Fruit fly (Drosophila melanogaster) whole organism, embryonic: ENCODE data around the gene TBC1d7.

Source experiments
- Aef1 ChIP-seq: fragments of 200-800 bp; sonication (Bioruptor generic); IDR thresholded peaks from 3 replicates; pipeline ENCODE4 v1.3.6; 2022; ENCODE audit warnings: missing biosample characterization, missing genetic modification characterization
- Blimp-1 ChIP-seq: fragments of 200-800 bp; sonication (Bioruptor generic); optimal IDR thresholded peaks from 3 replicates; lab custom pipeline; 2018; ENCODE audit warnings: missing biosample characterization, missing genetic modification characterization, mild to moderate bottlenecking, moderate library complexity, missing genetic modification reagents
- C15 ChIP-seq: fragments of 200-800 bp; sonication (Bioruptor generic); IDR thresholded peaks from 3 replicates; pipeline ENCODE4 v1.3.6; 2022; ENCODE audit warnings: missing biosample characterization, missing genetic modification characterization
- CG11085 ChIP-seq: fragments of 200-800 bp; sonication (Bioruptor generic); IDR thresholded peaks from 2 replicates; pipeline ENCODE4 v1.3.6; 2022; ENCODE audit warnings: missing biosample characterization, missing genetic modification characterization
- CG11504 ChIP-seq: fragments of 200-800 bp; sonication (Bioruptor generic); optimal IDR thresholded peaks from 3 replicates; lab custom pipeline; 2019; ENCODE audit warnings: missing biosample characterization, mild to moderate bottlenecking, missing genetic modification characterization, moderate library complexity
- CG11560 ChIP-seq: fragments of 200-800 bp; sonication (Bioruptor generic); IDR thresholded peaks from 3 replicates; pipeline ENCODE4 v1.3.6; 2022; ENCODE audit warnings: missing biosample characterization, missing genetic modification characterization
- CG11723 ChIP-seq: fragments of 200-800 bp; sonication (Bioruptor generic); optimal IDR thresholded peaks from 2 replicates; lab custom pipeline; 2017; ENCODE audit warnings: missing biosample characterization, mild to moderate bottlenecking, missing genetic modification characterization
- CG14050 ChIP-seq: fragments of 200-800 bp; sonication (Bioruptor generic); IDR thresholded peaks from 3 replicates; pipeline ENCODE4 v1.3.6; 2022; ENCODE audit warnings: missing biosample characterization, missing genetic modification characterization
- CG1602 ChIP-seq: fragments of 200-800 bp; sonication (Bioruptor generic); optimal IDR thresholded peaks from 3 replicates; lab custom pipeline; 2016; ENCODE audit warnings: missing biosample characterization, missing genetic modification characterization
- CG17568 ChIP-seq: fragments of 200-800 bp; sonication (Bioruptor generic); optimal IDR thresholded peaks from 2 replicates; lab custom pipeline; 2018; ENCODE audit warnings: missing biosample characterization, mild to moderate bottlenecking, missing genetic modification characterization, moderate library complexity
- CG2199 ChIP-seq: fragments of 200-800 bp; sonication (Bioruptor generic); IDR thresholded peaks from 3 replicates; pipeline ENCODE4 v1.3.6; 2022; ENCODE audit warnings: missing biosample characterization, missing genetic modification characterization
- CG2875 ChIP-seq: fragments of 200-800 bp; sonication (Bioruptor generic); optimal IDR thresholded peaks from 2 replicates; lab custom pipeline; 2017; ENCODE audit warnings: missing biosample characterization, mild to moderate bottlenecking, missing genetic modification characterization, missing genetic modification reagents
- CG32532 ChIP-seq: fragments of 200-800 bp; sonication (Bioruptor generic); IDR thresholded peaks from 2 replicates; pipeline ENCODE4 v1.3.6; 2022; ENCODE audit warnings: missing biosample characterization, missing genetic modification characterization
- CG4404 ChIP-seq: fragments of 200-800 bp; sonication (Bioruptor generic); IDR thresholded peaks from 2 replicates; pipeline ENCODE4 v1.3.6; 2022; ENCODE audit warnings: missing biosample characterization, missing genetic modification characterization
- CG7987 ChIP-seq: fragments of 200-800 bp; sonication (Bioruptor generic); optimal IDR thresholded peaks from 2 replicates; lab custom pipeline; 2018; ENCODE audit warnings: missing biosample characterization, mild to moderate bottlenecking, missing genetic modification characterization, moderate library complexity
- CG8089 ChIP-seq: fragments of 200-800 bp; sonication (Bioruptor generic); optimal IDR thresholded peaks from 3 replicates; lab custom pipeline; 2016; ENCODE audit warnings: missing biosample characterization, missing genetic modification characterization
- CG8359 ChIP-seq: fragments of 200-800 bp; sonication (Bioruptor generic); optimal IDR thresholded peaks from 2 replicates; lab custom pipeline; 2017; ENCODE audit warnings: missing biosample characterization, mild to moderate bottlenecking, missing genetic modification characterization, borderline replicate concordance
- CG9876 ChIP-seq: fragments of 200-800 bp; sonication (Bioruptor generic); optimal IDR thresholded peaks from 2 replicates; lab custom pipeline; 2016; ENCODE audit warnings: missing biosample characterization, missing genetic modification characterization
- Ets65A ChIP-seq: fragments of 200-800 bp; sonication (Bioruptor generic); peaks from one replicate; lab custom pipeline; 2016; ENCODE audit warnings: missing biosample characterization, missing genetic modification characterization
- Jarid2 ChIP-seq: fragments of 200-800 bp; sonication (Bioruptor generic); optimal IDR thresholded peaks from 3 replicates; lab custom pipeline; 2017; ENCODE audit warnings: mild to moderate bottlenecking, missing biosample characterization, missing genetic modification reagents, missing genetic modification characterization
- MTF-1 ChIP-seq: fragments of 200-800 bp; sonication (Bioruptor generic); optimal IDR thresholded peaks from 2 replicates; lab custom pipeline; 2018; ENCODE audit warnings: missing biosample characterization, mild to moderate bottlenecking, missing genetic modification characterization, borderline replicate concordance
- Med ChIP-seq: fragments of 200-800 bp; sonication (Bioruptor generic); peaks from one replicate; lab custom pipeline; 2016; ENCODE audit warnings: missing biosample characterization, missing genetic modification characterization, mild to moderate bottlenecking, inconsistent platforms, moderate library complexity
- NfI ChIP-seq: fragments of 200-800 bp; sonication (Bioruptor generic); optimal IDR thresholded peaks from 3 replicates; lab custom pipeline; 2018; ENCODE audit warnings: missing biosample characterization, mild to moderate bottlenecking, missing genetic modification characterization, moderate library complexity
- Ptx1 ChIP-seq: fragments of 200-800 bp; sonication (Bioruptor generic); IDR thresholded peaks from 2 replicates; pipeline ENCODE4 v1.3.6; 2022; ENCODE audit warnings: missing biosample characterization, missing genetic modification characterization
- Rx ChIP-seq: fragments of 200-800 bp; sonication (Bioruptor generic); IDR thresholded peaks from 2 replicates; pipeline ENCODE4 v1.3.6; 2022; ENCODE audit warnings: missing biosample characterization, missing genetic modification characterization
- Side ChIP-seq: fragments of 200-800 bp; sonication (Bioruptor generic); optimal IDR thresholded peaks from 2 replicates; lab custom pipeline; 2016; ENCODE audit warnings: missing biosample characterization, missing genetic modification characterization
- Usf ChIP-seq: fragments of 200-800 bp; sonication (Bioruptor generic); optimal IDR thresholded peaks from 2 replicates; lab custom pipeline; 2017; ENCODE audit warnings: missing genotype, missing biosample characterization, missing genetic modification characterization
- Xbp1 ChIP-seq: fragments of 200-800 bp; sonication (Bioruptor generic); optimal IDR thresholded peaks from 3 replicates; lab custom pipeline; 2016; ENCODE audit warnings: missing biosample characterization, mild to moderate bottlenecking, missing genetic modification characterization
- ac ChIP-seq: fragments of 200-800 bp; sonication (Bioruptor generic); optimal IDR thresholded peaks from 3 replicates; lab custom pipeline; 2017; ENCODE audit warnings: missing biosample characterization, mild to moderate bottlenecking, missing genetic modification characterization
- ash1 ChIP-seq: fragments of 200-800 bp; sonication (Bioruptor generic); optimal IDR thresholded peaks from 2 replicates; lab custom pipeline; 2018; ENCODE audit warnings: missing biosample characterization, mild to moderate bottlenecking, missing genetic modification characterization
- bsh ChIP-seq, 2 experiments: fragments of 200-800 bp; sonication (Bioruptor generic); optimal IDR thresholded peaks; 2 replicates each; lab custom pipeline; 2017 to 2018; ENCODE audit warnings: mild to moderate bottlenecking in 2 of 2, missing biosample characterization in 2 of 2, missing genetic modification characterization in 2 of 2, moderate library complexity in 1 of 2
- btn ChIP-seq: fragments of 200-800 bp; sonication (Bioruptor generic); optimal IDR thresholded peaks from 2 replicates; lab custom pipeline; 2016; ENCODE audit warnings: missing biosample characterization, missing genetic modification characterization
- crc ChIP-seq: fragments of 200-800 bp; sonication (Bioruptor generic); optimal IDR thresholded peaks from 2 replicates; lab custom pipeline; 2016; ENCODE audit warnings: missing biosample characterization, missing genetic modification characterization
- dmrt11E ChIP-seq: fragments of 200-800 bp; sonication (Bioruptor generic); optimal IDR thresholded peaks from 3 replicates; lab custom pipeline; 2018; ENCODE audit warnings: missing biosample characterization, mild to moderate bottlenecking, missing genetic modification characterization, moderate library complexity
- emc ChIP-seq: fragments of 200-800 bp; sonication (Bioruptor generic); optimal IDR thresholded peaks from 2 replicates; lab custom pipeline; 2016; ENCODE audit warnings: missing biosample characterization, missing genetic modification characterization
- fru ChIP-seq: fragments of >200 bp; optimal IDR thresholded peaks from 2 replicates; lab custom pipeline; 2017
- her ChIP-seq: fragments of 200-800 bp; sonication (Bioruptor generic); optimal IDR thresholded peaks from 2 replicates; lab custom pipeline; 2016; ENCODE audit warnings: missing biosample characterization, missing genetic modification characterization
- hkb ChIP-seq, 2 experiments: fragments of 200-800 bp in 1 of 2; fragments of >200 bp in 1 of 2; sonication (Bioruptor generic) in 1 of 2; IDR thresholded peaks in 1 of 2; optimal IDR thresholded peaks in 1 of 2; 2 replicates each; pipeline versions ENCODE4 v1.3.6 to Lab custom; 2017 to 2022; ENCODE audit warnings: missing biosample characterization in 1 of 2, missing genetic modification characterization in 1 of 2
- inv ChIP-seq: fragments of 200-800 bp; sonication (Bioruptor generic); IDR thresholded peaks from 2 replicates; pipeline ENCODE4 v1.3.6; 2022; ENCODE audit warnings: missing biosample characterization, missing genetic modification characterization; ENCODE audit not compliant: partially characterized antibody
- mam ChIP-seq: fragments of 200-800 bp; sonication (Bioruptor generic); optimal IDR thresholded peaks from 3 replicates; lab custom pipeline; 2016; ENCODE audit warnings: missing biosample characterization, missing genetic modification characterization
- otp ChIP-seq: fragments of 200-800 bp; sonication (Bioruptor generic); IDR thresholded peaks from 3 replicates; pipeline ENCODE4, ENCODE4 v1.3.6; 2022; ENCODE audit warnings: missing biosample characterization, missing genetic modification characterization
- pho ChIP-seq: fragments of 200-800 bp; sonication (Bioruptor generic); optimal IDR thresholded peaks from 2 replicates; lab custom pipeline; 2016; ENCODE audit warnings: missing biosample characterization, missing genetic modification characterization
- pita ChIP-seq: fragments of 200-800 bp; sonication (Bioruptor generic); optimal IDR thresholded peaks from 2 replicates; lab custom pipeline; 2017; ENCODE audit warnings: missing biosample characterization, mild to moderate bottlenecking, missing genetic modification characterization
- prd ChIP-seq, 3 experiments: fragments of >200 bp in 2 of 3; fragments of 200-800 bp in 1 of 3; sonication (Bioruptor generic) in 1 of 3; optimal IDR thresholded peaks in 2 of 3; IDR thresholded peaks in 1 of 3; 2 replicates in 2 of 3; 3 replicates in 1 of 3; pipeline versions ENCODE4 v1.3.6 to Lab custom; 2017 to 2022; ENCODE audit warnings: missing biosample characterization in 1 of 3, missing genetic modification characterization in 1 of 3
- sima ChIP-seq: fragments of 200-800 bp; sonication (Bioruptor generic); optimal IDR thresholded peaks from 2 replicates; lab custom pipeline; 2016; ENCODE audit warnings: missing biosample characterization, missing genetic modification characterization
- trem ChIP-seq: fragments of 200-800 bp; optimal IDR thresholded peaks from 3 replicates; lab custom pipeline; 2019; ENCODE audit warnings: missing biosample characterization, mild to moderate bottlenecking, missing genetic modification characterization, moderate library complexity
- tup ChIP-seq: fragments of 200-800 bp; sonication (Bioruptor generic); optimal IDR thresholded peaks from 2 replicates; lab custom pipeline; 2016; ENCODE audit warnings: missing biosample characterization, mild to moderate bottlenecking, missing genetic modification characterization, moderate library complexity
- twi ChIP-seq: fragments of 200-800 bp; optimal IDR thresholded peaks from 2 replicates; lab custom pipeline; 2019; ENCODE audit warnings: missing biosample characterization, mild to moderate bottlenecking, missing genetic modification characterization, moderate library complexity
- wek ChIP-seq: fragments of 200-800 bp; sonication (Bioruptor generic); optimal IDR thresholded peaks from 3 replicates; lab custom pipeline; 2018; ENCODE audit warnings: missing biosample characterization, mild to moderate bottlenecking, missing genetic modification characterization, moderate library complexity
- wor ChIP-seq: fragments of 200-800 bp; sonication (Bioruptor generic); IDR thresholded peaks from 2 replicates; pipeline ENCODE4 v1.3.6; 2022; ENCODE audit warnings: missing biosample characterization, missing genetic modification characterization

The TBC1d7 gene

DNA sequence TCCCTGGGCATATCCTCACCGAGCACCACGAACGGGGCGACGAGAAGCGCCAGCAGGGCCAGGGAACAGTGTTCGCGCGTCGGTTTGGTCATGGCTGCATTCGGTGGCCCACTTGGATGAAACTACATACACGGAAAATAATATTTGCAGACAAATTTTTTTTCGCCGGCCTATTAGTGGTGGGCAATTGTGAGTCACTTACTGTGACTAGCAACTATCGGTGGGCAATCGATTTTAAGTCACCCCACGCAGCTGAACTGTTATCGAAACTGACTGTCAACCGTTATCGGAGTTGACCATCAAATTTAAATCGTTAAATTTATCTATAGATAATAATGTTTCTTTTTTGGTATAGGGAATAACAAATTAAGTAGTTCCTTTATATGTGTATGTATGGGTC is 7.8 kb downstream of the TBC1d7 start, which contains the start of gene CG5510 (continued):
- peak; percentile 65 for TF ChIP-seq Xbp1 (GFP tag; lab: Kevin White, UChicago)
- TF ChIP-seq hkb (optimal IDR thresholded peaks at IDR 0.05; lab: Kevin White, UChicago), result no peak
- no peak for TF ChIP-seq hkb (GFP tag; IDR thresholded peaks at IDR 0.05; lab: Robert Waterston, UW)
- TF ChIP-seq C15, result no peak
- TF ChIP-seq trem (tag; lab: Kevin White, UChicago), result peak; percentile 84
- no peak for TF ChIP-seq pita
- TF ChIP-seq wek, result no peak
- peak; percentile 65 for TF ChIP-seq CG32532 (GFP tag; lab: Robert Waterston, UW)
- no peak for TF ChIP-seq prd (optimal IDR thresholded peaks at IDR 0.05; lab: Kevin White, UChicago)
- peak; percentile 33; the same call in 2 of the 3 replicates for TF ChIP-seq prd (GFP tag; IDR thresholded peaks at IDR 0.05; lab: Robert Waterston, UW)
- TF ChIP-seq Side, result peak; percentile 62
- TF ChIP-seq CG4404 (GFP tag; lab: Robert Waterston, UW), result no peak; the same call in 1 of the 2 replicates
- TF ChIP-seq bsh (GFP tag; optimal IDR thresholded peaks at IDR 0.05; lab: Kevin White, UChicago), result peak in 1 of 2 experiments; percentile 45
- no peak for TF ChIP-seq CG14050 (GFP tag; lab: Robert Waterston, UW)
- TF ChIP-seq Ptx1 (GFP tag; lab: Robert Waterston, UW), result peak; percentile 48; the same call in 1 of the 2 replicates
- TF ChIP-seq CG7987 (GFP tag; lab: Kevin White, UChicago), result peak; percentile 48
- no peak for TF ChIP-seq fru (lab: Kevin White, UChicago)
- TF ChIP-seq ac, result no peak
- TF ChIP-seq crc (GFP tag; lab: Kevin White, UChicago), result no peak
- no peak for TF ChIP-seq wor (GFP tag; lab: Robert Waterston, UW)
- TF ChIP-seq emc, result no peak
- TF ChIP-seq CG2199 (GFP tag; lab: Robert Waterston, UW), result no peak
- no peak for TF ChIP-seq Jarid2
- TF ChIP-seq inv, result peak; percentile 95
- no peak for TF ChIP-seq otp (GFP tag; lab: Robert Waterston, UW)
- TF ChIP-seq CG8359, result no peak
- peak; percentile 3 for TF ChIP-seq CG9876 (GFP tag; lab: Kevin White, UChicago)
- no peak for TF ChIP-seq Usf (GFP tag; lab: Kevin White, UChicago)
- peak; percentile 20 for TF ChIP-seq CG1602 (GFP tag; lab: Kevin White, UChicago)
- 0 out of 2 replicates have a peak, but pooled peaks have one; percentile 27 for TF ChIP-seq Rx (GFP tag; lab: Robert Waterston, UW)
- peak; percentile 27 for TF ChIP-seq NfI (GFP tag; lab: Kevin White, UChicago)
- no peak for TF ChIP-seq CG8089 (GFP tag; lab: Kevin White, UChicago)
- TF ChIP-seq ash1 (GFP tag; lab: Kevin White, UChicago), result no peak
- no peak for TF ChIP-seq sima
- TF ChIP-seq twi (tag; lab: Kevin White, UChicago), result no peak
- no peak for TF ChIP-seq CG2875
- TF ChIP-seq Med (GFP tag; lab: Kevin White, UChicago), result peak; percentile 97
- TF ChIP-seq her, result peak; percentile 26
- TF ChIP-seq mam (GFP tag; lab: Kevin White, UChicago), result peak; percentile 67
- TF ChIP-seq Aef1 (GFP tag; lab: Robert Waterston, UW), result peak; percentile 57; the same call in 2 of the 3 replicates
- TF ChIP-seq CG11504, result no peak
- TF ChIP-seq MTF-1 (GFP tag; lab: Kevin White, UChicago), result no peak
- TF ChIP-seq CG11560 (tag; lab: Robert Waterston, UW), result no peak
- TF ChIP-seq CG11085 (GFP tag; lab: Robert Waterston, UW), result no peak; the same call in 1 of the 2 replicates
- no peak for TF ChIP-seq btn (GFP tag; lab: Kevin White, UChicago)
- no peak for TF ChIP-seq CG11723 (GFP tag; lab: Kevin White, UChicago)
- TF ChIP-seq Blimp-1 (GFP tag; lab: Kevin White, UChicago), result peak; percentile 25
- TF ChIP-seq Ets65A (GFP tag; lab: Kevin White, UChicago), result peak; percentile 96
- peak; percentile 11 for TF ChIP-seq dmrt11E (tag; lab: Kevin White, UChicago)
- TF ChIP-seq tup (GFP tag; lab: Kevin White, UChicago), result no peak
- no peak for TF ChIP-seq CG17568 (GFP tag; lab: Kevin White, UChicago)
- TF ChIP-seq pho (GFP tag; lab: Kevin White, UChicago), result peak; percentile 74
